Fruit fly (Drosophila melanogaster): Measurements from ENCODE around the gene Gr63a.

Gene Gr63a

dm6 chr3L:3933599-3933998, 37.2 kb upstream of the Gr63a start:
- peak; percentile 76 for TF ChIP-seq Ets98B (GFP tag; IDR thresholded peaks at IDR 0.05)
- TF ChIP-seq CG32121 (GFP tag; IDR thresholded peaks at IDR 0.05): peak; percentile 53
- TF ChIP-seq CG13204 (GFP tag; optimal IDR thresholded peaks at IDR 0.05): no peak
- no peak for TF ChIP-seq CG9948 (tag; optimal IDR thresholded peaks at IDR 0.05)
- TF ChIP-seq CG12605 (GFP tag; IDR thresholded peaks at IDR 0.05): peak; percentile 88
- TF ChIP-seq CG4496 (GFP tag; IDR thresholded peaks at IDR 0.05): peak; percentile 66; the same call in 2 of the 3 replicates
- peak; percentile 58; the same call in 2 of the 3 replicates for TF ChIP-seq fd96Ca (GFP tag; IDR thresholded peaks at IDR 0.05)
- TF ChIP-seq CG14655 (GFP tag; optimal IDR thresholded peaks at IDR 0.05): peak; percentile 9
- TF ChIP-seq Pif1A (GFP tag; optimal IDR thresholded peaks at IDR 0.05): peak; percentile 52

- TF ChIP-seq CG34367 (tag; optimal IDR thresholded peaks at IDR 0.05): no peak
- no peak for TF ChIP-seq CG4496 (GFP tag; IDR thresholded peaks at IDR 0.05)
- no peak for TF ChIP-seq fd96Ca (GFP tag; IDR thresholded peaks at IDR 0.05)
- no peak for TF ChIP-seq CG14655 (GFP tag; optimal IDR thresholded peaks at IDR 0.05)
- no peak for TF ChIP-seq CG8301 (tag; optimal IDR thresholded peaks at IDR 0.05)
- TF ChIP-seq CG12605 (GFP tag; IDR thresholded peaks at IDR 0.05): no peak
- TF ChIP-seq CG15710 (tag; optimal IDR thresholded peaks at IDR 0.05): no peak
- TF ChIP-seq Ets98B (GFP tag; IDR thresholded peaks at IDR 0.05): no peak
- TF ChIP-seq gl (tag; optimal IDR thresholded peaks at IDR 0.05): no peak
- TF ChIP-seq D1 (tag; optimal IDR thresholded peaks at IDR 0.05): no peak
- TF ChIP-seq Snoo (tag; optimal IDR thresholded peaks at IDR 0.05): no peak
- TF ChIP-seq Pif1A (GFP tag; optimal IDR thresholded peaks at IDR 0.05): no peak
- TF ChIP-seq CG17806 (tag; optimal IDR thresholded peaks at IDR 0.05): no peak
These were observed 36.4 kb upstream of the Gr63a start for dm6 chr3L:3932742-3933289.

dm6 chr3L:3931778-3932177, 35.4 kb upstream of the Gr63a start:
- TF ChIP-seq Pif1B (GFP tag; optimal IDR thresholded peaks at IDR 0.05): no peak
- no peak for TF ChIP-seq CG13204 (GFP tag; optimal IDR thresholded peaks at IDR 0.05)
- TF ChIP-seq D1 (tag; optimal IDR thresholded peaks at IDR 0.05): no peak
- TF ChIP-seq CG4496 (GFP tag; IDR thresholded peaks at IDR 0.05): no peak
- no peak for TF ChIP-seq CG32121 (GFP tag; IDR thresholded peaks at IDR 0.05)
- TF ChIP-seq Pif1A (GFP tag; optimal IDR thresholded peaks at IDR 0.05): no peak
- TF ChIP-seq CG8159 (tag; optimal IDR thresholded peaks at IDR 0.05): no peak
- no peak for TF ChIP-seq CG14655 (GFP tag; optimal IDR thresholded peaks at IDR 0.05)
- TF ChIP-seq Snoo (tag; optimal IDR thresholded peaks at IDR 0.05): no peak
- TF ChIP-seq EcR (GFP tag; optimal IDR thresholded peaks at IDR 0.05): no peak
- TF ChIP-seq fd96Ca (GFP tag; IDR thresholded peaks at IDR 0.05): no peak
- TF ChIP-seq CG15710 (tag; optimal IDR thresholded peaks at IDR 0.05): no peak
- TF ChIP-seq CG34367 (tag; optimal IDR thresholded peaks at IDR 0.05): no peak
- no peak for TF ChIP-seq rn (GFP tag; IDR thresholded peaks at IDR 0.05)
- TF ChIP-seq CG12605 (GFP tag; IDR thresholded peaks at IDR 0.05): no peak
- TF ChIP-seq CG17806 (tag; optimal IDR thresholded peaks at IDR 0.05): no peak
- no peak for TF ChIP-seq CG9948 (tag; optimal IDR thresholded peaks at IDR 0.05)
- no peak for TF ChIP-seq CG10348 (GFP tag; IDR thresholded peaks at IDR 0.05)
- no peak for TF ChIP-seq CG8301 (tag; optimal IDR thresholded peaks at IDR 0.05)

DNA sequence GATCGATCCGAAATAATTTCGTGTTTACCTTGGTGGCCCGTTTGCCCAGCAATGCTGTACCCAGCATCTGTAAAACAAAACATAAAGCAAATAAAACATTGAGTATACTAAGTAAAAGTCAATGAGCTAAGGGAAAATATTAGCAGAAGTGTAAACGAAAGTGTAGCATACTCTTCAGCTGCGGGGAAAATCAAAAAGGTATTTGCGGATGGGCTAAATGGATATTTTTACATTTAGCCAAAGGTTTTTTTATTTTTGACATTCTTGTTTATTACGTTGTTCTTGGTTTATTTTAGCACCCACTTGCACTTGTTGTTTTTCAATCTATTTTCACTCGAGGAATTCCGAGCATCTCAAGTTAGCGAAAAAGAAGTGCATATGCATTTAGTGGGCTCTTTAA, 34.5 kb upstream of the Gr63a start:
- no peak for TF ChIP-seq CG15710 (tag; optimal IDR thresholded peaks at IDR 0.05)
- no peak for TF ChIP-seq CG12605 (GFP tag; IDR thresholded peaks at IDR 0.05)
- TF ChIP-seq CG32121 (GFP tag; IDR thresholded peaks at IDR 0.05): peak; percentile 53
- no peak for TF ChIP-seq Snoo (tag; optimal IDR thresholded peaks at IDR 0.05)
- TF ChIP-seq CG9948 (tag; optimal IDR thresholded peaks at IDR 0.05): no peak
- TF ChIP-seq Pif1B (GFP tag; optimal IDR thresholded peaks at IDR 0.05): no peak
- TF ChIP-seq CG34367 (tag; optimal IDR thresholded peaks at IDR 0.05): no peak
- no peak for TF ChIP-seq Pif1A (GFP tag; optimal IDR thresholded peaks at IDR 0.05)
- TF ChIP-seq rn (GFP tag; IDR thresholded peaks at IDR 0.05): no peak
- TF ChIP-seq CG17806 (tag; optimal IDR thresholded peaks at IDR 0.05): no peak
- no peak for TF ChIP-seq CG8159 (tag; optimal IDR thresholded peaks at IDR 0.05)
- no peak for TF ChIP-seq gl (tag; optimal IDR thresholded peaks at IDR 0.05)
- TF ChIP-seq fd96Ca (GFP tag; IDR thresholded peaks at IDR 0.05): no peak
- TF ChIP-seq EcR (GFP tag; optimal IDR thresholded peaks at IDR 0.05): peak; percentile 3
- TF ChIP-seq CG8301 (tag; optimal IDR thresholded peaks at IDR 0.05): no peak
- TF ChIP-seq CG10348 (GFP tag; IDR thresholded peaks at IDR 0.05): no peak
- no peak for TF ChIP-seq D1 (tag; optimal IDR thresholded peaks at IDR 0.05)
- 0 out of 3 replicates have a peak, but pooled peaks have one; percentile 52 for TF ChIP-seq CG4496 (GFP tag; IDR thresholded peaks at IDR 0.05)
- no peak for TF ChIP-seq Ets98B (GFP tag; IDR thresholded peaks at IDR 0.05)
- TF ChIP-seq CG14655 (GFP tag; optimal IDR thresholded peaks at IDR 0.05): no peak
- TF ChIP-seq CG13204 (GFP tag; optimal IDR thresholded peaks at IDR 0.05): no peak

dm6 chr3L:3929968-3930767, 33.8 kb upstream of the Gr63a start:
- no peak for TF ChIP-seq Pif1A (GFP tag; optimal IDR thresholded peaks at IDR 0.05)
- no peak for TF ChIP-seq CG15710 (tag; optimal IDR thresholded peaks at IDR 0.05)
- TF ChIP-seq fd96Ca (GFP tag; IDR thresholded peaks at IDR 0.05): no peak
- no peak for TF ChIP-seq CG12605 (GFP tag; IDR thresholded peaks at IDR 0.05)
- no peak for TF ChIP-seq Snoo (tag; optimal IDR thresholded peaks at IDR 0.05)
- TF ChIP-seq CG17806 (tag; optimal IDR thresholded peaks at IDR 0.05): no peak
- no peak for TF ChIP-seq CG13204 (GFP tag; optimal IDR thresholded peaks at IDR 0.05)
- TF ChIP-seq rn (GFP tag; IDR thresholded peaks at IDR 0.05): no peak
- no peak for TF ChIP-seq CG32121 (GFP tag; IDR thresholded peaks at IDR 0.05)
- TF ChIP-seq D1 (tag; optimal IDR thresholded peaks at IDR 0.05): no peak
- no peak for TF ChIP-seq CG4496 (GFP tag; IDR thresholded peaks at IDR 0.05)
- TF ChIP-seq CG8159 (tag; optimal IDR thresholded peaks at IDR 0.05): no peak
- TF ChIP-seq CG34367 (tag; optimal IDR thresholded peaks at IDR 0.05): no peak
- no peak for TF ChIP-seq CG14655 (GFP tag; optimal IDR thresholded peaks at IDR 0.05)
- no peak for TF ChIP-seq Pif1B (GFP tag; optimal IDR thresholded peaks at IDR 0.05)
- TF ChIP-seq CG9948 (tag; optimal IDR thresholded peaks at IDR 0.05): no peak
- TF ChIP-seq EcR (GFP tag; optimal IDR thresholded peaks at IDR 0.05): no peak

Data from whole organism, pupa.